Worm (Caenorhabditis elegans) whole organism, L3 larva: ENCODE data around the gene dmd-6.

ENCODE experiments used
- ama-1 ChIP-seq: fragments of 150-350 bp; optimal IDR thresholded peaks from 2 replicates; lab custom pipeline; 2018
- ceh-28 ChIP-seq: fragments of 150-350 bp; optimal IDR thresholded peaks from 2 replicates; lab custom pipeline; 2014; ENCODE audit warnings: missing biosample characterization, missing genetic modification reagents, missing genetic modification characterization
- unc-39 ChIP-seq: sonication (generic microtip); optimal IDR thresholded peaks from 4 replicates; lab custom pipeline; 2017; ENCODE audit warnings: missing biosample characterization, missing genetic modification characterization

DNA sequence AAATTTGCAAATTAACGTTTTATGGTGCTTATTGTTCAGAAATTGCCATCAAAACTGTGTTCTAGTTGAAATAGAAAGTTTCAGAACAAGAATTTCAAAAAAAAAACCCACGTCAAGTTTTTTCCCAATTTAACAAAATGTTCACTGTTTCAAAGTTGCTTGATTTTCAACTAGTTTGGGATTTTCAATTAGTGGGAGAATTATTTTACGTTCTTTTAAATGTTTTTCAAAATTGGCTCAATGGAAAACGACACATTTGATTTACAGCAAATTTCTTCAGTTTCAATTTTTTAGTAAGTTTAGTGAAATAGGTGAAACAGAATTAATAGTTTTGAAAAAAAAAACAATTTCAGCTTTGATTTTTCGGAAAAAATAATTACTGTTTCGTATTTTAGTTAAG lies 7.8 kb upstream of the dmd-6 start:
- no peak for TF ChIP-seq ceh-28 (tag; lab: Kevin White, UChicago)
- no peak for TF ChIP-seq ama-1 (lab: Kevin White, UChicago)
- no peak for TF ChIP-seq unc-39 (tag; lab: Kevin White, UChicago)
